Worm (Caenorhabditis elegans) whole organism, L2 larva: ENCODE results near the gene tbx-8.

Experiments used
- ama-1 ChIP-seq: fragments of 150-350 bp; optimal IDR thresholded peaks from 2 replicates; lab custom pipeline; 2018; ENCODE audit warnings: inconsistent platforms
- egl-27 ChIP-seq: sonication (generic microtip); optimal IDR thresholded peaks from 3 replicates; lab custom pipeline; 2017; ENCODE audit warnings: missing biosample characterization, missing genetic modification reagents, missing genetic modification characterization
- lin-11 ChIP-seq: fragments of 150-350 bp; sonication (generic microtip); optimal IDR thresholded peaks from 2 replicates; lab custom pipeline; 2014; ENCODE audit warnings: missing biosample characterization, missing genetic modification characterization, inconsistent platforms, mixed read lengths
- lin-13 ChIP-seq: fragments of 150-350 bp; optimal IDR thresholded peaks from 2 replicates; lab custom pipeline; 2014; ENCODE audit warnings: missing biosample characterization, missing genetic modification reagents, missing genetic modification characterization
- lin-39 ChIP-seq: fragments of 150-350 bp; optimal IDR thresholded peaks from 2 replicates; lab custom pipeline; 2014; ENCODE audit warnings: missing biosample characterization, missing genetic modification reagents, missing genetic modification characterization
- nhr-11 ChIP-seq: fragments of 150-350 bp; optimal IDR thresholded peaks from 2 replicates; lab custom pipeline; 2014; ENCODE audit warnings: missing biosample characterization, missing genetic modification characterization
- nhr-12 ChIP-seq: fragments of 150-350 bp; optimal IDR thresholded peaks from 2 replicates; lab custom pipeline; 2014; ENCODE audit warnings: missing biosample characterization, missing genetic modification characterization
- nhr-23 ChIP-seq: fragments of 150-350 bp; optimal IDR thresholded peaks from 2 replicates; lab custom pipeline; 2014; ENCODE audit warnings: missing biosample characterization, missing genetic modification reagents, missing genetic modification characterization
- nhr-237 ChIP-seq: fragments of 150-350 bp; optimal IDR thresholded peaks from 2 replicates; lab custom pipeline; 2014; ENCODE audit warnings: missing biosample characterization, missing genetic modification characterization
- nhr-77 ChIP-seq: fragments of 150-350 bp; optimal IDR thresholded peaks from 2 replicates; lab custom pipeline; 2014; ENCODE audit warnings: missing biosample characterization, missing genetic modification characterization
- snpc-4 ChIP-seq: fragments of 150-350 bp; optimal IDR thresholded peaks from 2 replicates; lab custom pipeline; 2014; ENCODE audit warnings: missing biosample characterization, missing genetic modification characterization
- unc-55 ChIP-seq: fragments of 150-350 bp; sonication (generic microtip); optimal IDR thresholded peaks from 3 replicates; lab custom pipeline; 2014; ENCODE audit warnings: missing biosample characterization, missing genetic modification reagents, missing genetic modification characterization
- unc-62 ChIP-seq: fragments of 150-350 bp; optimal IDR thresholded peaks from 2 replicates; lab custom pipeline; 2014; ENCODE audit warnings: missing biosample characterization, missing genetic modification reagents, missing genetic modification characterization
- ztf-11 ChIP-seq: sonication (generic microtip); optimal IDR thresholded peaks from 2 replicates; lab custom pipeline; 2017; ENCODE audit warnings: missing biosample characterization, missing genetic modification characterization

DNA sequence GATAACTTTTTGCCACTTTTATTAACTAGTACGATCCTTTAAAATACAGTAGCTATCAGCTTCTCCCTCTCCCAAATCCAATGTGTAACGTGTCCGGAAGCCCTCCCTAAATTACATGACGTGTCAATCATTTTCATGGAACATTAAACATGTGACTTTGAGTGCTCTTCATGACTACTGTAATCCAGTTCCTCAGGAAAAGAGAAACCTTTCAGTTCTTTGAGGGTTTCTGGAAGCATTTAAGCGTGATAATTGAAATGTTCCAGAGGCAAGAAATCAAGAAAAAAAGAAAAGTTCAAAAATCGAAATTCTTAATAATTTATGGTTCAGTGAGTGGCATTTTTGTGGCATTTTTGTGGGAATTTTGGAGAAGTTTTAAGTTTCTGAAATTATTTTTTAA, 15.8 kb downstream of the tbx-8 start:
- TF ChIP-seq nhr-77 (tag; lab: Kevin White, UChicago) = no peak
- TF ChIP-seq ama-1 = no peak
- no peak for TF ChIP-seq ztf-11 (tag; lab: Kevin White, UChicago)
- TF ChIP-seq lin-11 = no peak
- no peak for TF ChIP-seq lin-39 (tag; lab: Kevin White, UChicago)
- TF ChIP-seq snpc-4 (tag; lab: Kevin White, UChicago) = no peak
- no peak for TF ChIP-seq lin-13 (GFP tag; lab: Kevin White, UChicago)
- TF ChIP-seq nhr-237 (tag; lab: Kevin White, UChicago) = no peak
- no peak for TF ChIP-seq egl-27 (tag; lab: Kevin White, UChicago)
- TF ChIP-seq nhr-12 (tag; lab: Kevin White, UChicago) = no peak
- TF ChIP-seq nhr-23 (tag; lab: Kevin White, UChicago) = no peak
- TF ChIP-seq nhr-11 = no peak
- no peak for TF ChIP-seq unc-55 (GFP tag; lab: Kevin White, UChicago)
- no peak for TF ChIP-seq unc-62 (GFP tag; lab: Kevin White, UChicago)
